Fruit fly (Drosophila melanogaster): ENCODE data around the gene CG14340.

DNA sequence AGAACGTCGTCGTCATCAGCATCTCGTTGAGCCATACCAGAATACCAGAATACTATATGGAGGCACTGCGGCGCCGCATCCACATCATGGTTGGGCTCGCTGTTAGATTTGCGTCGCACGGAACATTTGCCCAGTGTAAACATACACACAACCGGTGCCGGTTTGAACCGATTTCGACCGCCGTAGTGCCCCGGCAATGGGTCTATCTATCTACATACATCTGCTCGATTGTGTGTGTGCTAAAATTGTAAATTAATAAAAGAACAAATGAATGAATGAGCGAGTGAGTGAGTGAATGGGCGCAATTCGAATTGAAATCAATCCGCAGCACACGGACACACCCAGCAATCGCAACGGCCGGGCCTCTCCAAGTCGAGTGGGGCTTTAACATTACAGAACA is 12.7 kb downstream of the CG14340 start:
- TF ChIP-seq CG32264 (GFP tag; optimal IDR thresholded peaks at IDR 0.05) (no peak), CrebA (GFP tag; optimal IDR thresholded peaks at IDR 0.05; ENCODE audit: borderline replicate concordance) (no peak), psq (GFP tag; optimal IDR thresholded peaks at IDR 0.05) (no peak), Abd-B (GFP tag; optimal IDR thresholded peaks at IDR 0.05) (no peak)
